Worm (Caenorhabditis elegans): ENCODE data around the gene Y60A3A.8.

ce11 chrV:19997481-19997880 is 47.7 kb downstream of the Y60A3A.8 start:
- TF ChIP-seq W03F9.2 (tag; optimal IDR thresholded peaks at IDR 0.05), result no peak
- no peak for TF ChIP-seq dao-5 (tag; optimal IDR thresholded peaks at IDR 0.05)
